Worm (Caenorhabditis elegans): ENCODE results near the gene H27A22.1.

DNA sequence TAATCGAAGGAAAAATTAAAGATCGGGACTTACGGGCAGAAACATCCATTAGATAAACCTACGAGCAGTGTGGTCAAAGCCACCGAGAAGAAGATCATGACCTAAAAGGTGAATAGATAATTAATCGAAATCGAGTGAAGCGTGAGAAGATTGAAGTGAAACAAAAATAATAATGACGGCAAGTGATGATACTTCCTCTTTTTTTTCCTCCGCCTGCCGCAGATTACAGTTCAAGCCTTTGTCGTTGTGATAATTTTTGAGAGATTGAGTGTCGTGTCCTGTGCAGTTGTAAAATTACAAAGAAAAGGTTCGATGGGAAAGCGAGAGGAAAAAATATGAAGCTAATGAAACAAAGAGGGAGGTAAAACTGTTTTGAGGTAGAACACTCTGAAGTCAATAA, 9.9 kb upstream of the H27A22.1 start, which contains the start of gene T21C9.9:
- TF ChIP-seq R02D3.7 (tag; optimal IDR thresholded peaks at IDR 0.05) (no peak), nhr-12 (tag; optimal IDR thresholded peaks at IDR 0.05) (no peak), nhr-237 (tag; optimal IDR thresholded peaks at IDR 0.05) (no peak), lin-39 (tag; optimal IDR thresholded peaks at IDR 0.05) (no peak), elt-1 (tag; optimal IDR thresholded peaks at IDR 0.05) (no peak), zag-1 (tag; optimal IDR thresholded peaks at IDR 0.05) (no peak), unc-62 (GFP tag; optimal IDR thresholded peaks at IDR 0.05) (no peak)
